ENCODE assay signal across 5 fruit fly cellular contexts in the genomic region with DNA sequence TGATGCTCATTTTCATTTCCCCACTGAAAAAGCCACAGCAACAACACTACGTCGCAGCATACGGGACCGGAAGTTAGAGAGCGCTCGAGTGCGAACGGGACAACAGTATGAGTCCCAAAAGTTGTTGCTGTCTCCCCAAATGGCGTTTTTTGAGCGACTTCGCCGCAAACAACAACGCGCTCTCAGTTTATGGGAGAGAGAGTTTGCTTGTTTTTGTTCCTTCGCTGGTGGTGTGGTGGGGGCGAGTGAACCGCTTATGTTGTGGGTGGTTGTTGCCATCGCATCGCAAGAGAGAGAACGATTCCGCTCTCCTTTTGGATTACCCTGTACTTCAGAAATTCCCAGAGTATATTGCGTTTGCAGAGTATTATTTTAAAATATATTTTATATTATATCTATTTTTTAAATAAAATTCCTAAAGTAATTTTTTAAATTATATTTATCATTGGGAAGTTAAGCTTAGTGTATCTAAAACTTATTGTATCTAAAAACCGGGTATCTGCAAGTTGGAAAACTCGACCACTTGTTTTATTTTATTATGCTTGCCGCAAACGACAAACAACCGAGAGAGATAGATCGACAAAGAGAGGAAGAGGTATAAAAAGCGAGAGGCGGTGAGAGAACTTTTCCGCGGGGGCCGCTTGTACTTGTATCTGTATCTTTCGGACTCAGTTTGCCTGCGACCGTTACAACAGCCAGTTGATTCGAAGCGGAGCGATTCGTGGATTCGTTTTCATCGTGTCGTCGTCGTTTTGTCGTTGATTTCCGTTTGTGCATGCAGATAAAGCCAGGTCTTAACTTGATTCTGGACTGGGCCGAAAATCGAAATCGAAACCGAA.
TF ChIP-seq lines count a peak whose summit lies in the region.

A gene (plus strand): TSS at position 669 of the 839 bp plus-strand sequence.

TF ChIP-seq in whole organism, adult, 20 proteins besides CTCF, POLR2A, EP300 and RAD21 (continued from another document):
- TF ChIP-seq toe (GFP tag; optimal IDR thresholded peaks at IDR 0.05; lab: Kevin White, UChicago) (peak; percentile 15), CG11617 (GFP tag; optimal IDR thresholded peaks at IDR 0.05; lab: Kevin White, UChicago) (peak; percentile 88), Crg-1 (GFP tag; optimal IDR thresholded peaks at IDR 0.05; lab: Kevin White, UChicago) (peak; percentile 19), cic (GFP tag; optimal IDR thresholded peaks at IDR 0.05; lab: Kevin White, UChicago) (peak; percentile 60), Hr96 (GFP tag; optimal IDR thresholded peaks at IDR 0.05; lab: Kevin White, UChicago) (no peak)
TF ChIP-seq in whole organism, adult: peak in this region for 16.

TF ChIP-seq in whole organism, embryonic, 481 proteins besides CTCF, POLR2A, EP300 and RAD21 (continued from another document and continues in another):
- peak; percentile 90 for TF ChIP-seq CG6654 (GFP tag; optimal IDR thresholded peaks at IDR 0.05; lab: Kevin White, UChicago)
- TF ChIP-seq CG15073 (GFP tag; optimal IDR thresholded peaks at IDR 0.05; lab: Kevin White, UChicago) = peak; percentile 76
- peak; percentile 89 for TF ChIP-seq CG17802 (tag; optimal IDR thresholded peaks at IDR 0.05; lab: Kevin White, UChicago)
- peak; percentile 7; the same call in 2 of the 3 replicates for TF ChIP-seq CG34224 (GFP tag; IDR thresholded peaks at IDR 0.05; lab: Robert Waterston, UW; ENCODE audit: partially characterized antibody)
- TF ChIP-seq pita (GFP tag; optimal IDR thresholded peaks at IDR 0.05; lab: Kevin White, UChicago) = no peak
- TF ChIP-seq row (GFP tag; IDR thresholded peaks at IDR 0.05; lab: Robert Waterston, UW) = peak; percentile 100
- no peak for TF ChIP-seq Doc3 (GFP tag; IDR thresholded peaks at IDR 0.05; lab: Robert Waterston, UW; ENCODE audit: partially characterized antibody)
- peak; percentile 86 for TF ChIP-seq CG10274 (GFP tag; optimal IDR thresholded peaks at IDR 0.05; lab: Kevin White, UChicago)
- no peak for TF ChIP-seq cad (GFP tag; optimal IDR thresholded peaks at IDR 0.05; lab: Kevin White, UChicago)
- peak; percentile 97 for TF ChIP-seq CG9437 (GFP tag; optimal IDR thresholded peaks at IDR 0.05; lab: Kevin White, UChicago)
- TF ChIP-seq Nf-YB (GFP tag; optimal IDR thresholded peaks at IDR 0.05; lab: Kevin White, UChicago) = peak; percentile 92
- peak; percentile 99 for TF ChIP-seq seq (GFP tag; IDR thresholded peaks at IDR 0.05; lab: Robert Waterston, UW)
- peak; percentile 100 for TF ChIP-seq CG12391 (tag; optimal IDR thresholded peaks at IDR 0.05; lab: Kevin White, UChicago)
- no peak for TF ChIP-seq CG12236 (GFP tag; optimal IDR thresholded peaks at IDR 0.05; lab: Kevin White, UChicago)
- peak; percentile 100 for TF ChIP-seq PHDP (tag; optimal IDR thresholded peaks at IDR 0.05; lab: Kevin White, UChicago)
- TF ChIP-seq CG7372 (GFP tag; IDR thresholded peaks at IDR 0.05; lab: Robert Waterston, UW) = peak; percentile 99
- TF ChIP-seq E2f2 (GFP tag; IDR thresholded peaks at IDR 0.05; lab: Robert Waterston, UW) = peak; percentile 91
- peak; percentile 95 for TF ChIP-seq CG10959 (GFP tag; IDR thresholded peaks at IDR 0.05; lab: Robert Waterston, UW)
- peak; percentile 16 for TF ChIP-seq fd102C (GFP tag; optimal IDR thresholded peaks at IDR 0.05; lab: Kevin White, UChicago)
- TF ChIP-seq CG17829 (tag; optimal IDR thresholded peaks at IDR 0.05; lab: Kevin White, UChicago) = peak; percentile 100
- TF ChIP-seq wdn (GFP tag; IDR thresholded peaks at IDR 0.05; lab: Robert Waterston, UW) = peak; percentile 96
- peak; percentile 5 for TF ChIP-seq repo (GFP tag; optimal IDR thresholded peaks at IDR 0.05; lab: Kevin White, UChicago)
- peak; percentile 89 for TF ChIP-seq CG5180 (GFP tag; optimal IDR thresholded peaks at IDR 0.05; lab: Kevin White, UChicago)
- peak in 1 of 2 experiments; percentile 98 for TF ChIP-seq Hr78 (GFP tag; optimal IDR thresholded peaks at IDR 0.05; lab: Kevin White, UChicago)
- TF ChIP-seq fu2 (GFP tag; optimal IDR thresholded peaks at IDR 0.05; lab: Kevin White, UChicago) = peak; percentile 50
- peak; percentile 80 for TF ChIP-seq wek (GFP tag; optimal IDR thresholded peaks at IDR 0.05; lab: Kevin White, UChicago)
- no peak for TF ChIP-seq Hr39 (optimal IDR thresholded peaks at IDR 0.05; lab: Kevin White, UChicago)
- peak; percentile 54 for TF ChIP-seq CG17186 (GFP tag; optimal IDR thresholded peaks at IDR 0.05; lab: Kevin White, UChicago)

TF ChIP-seq in whole organism, prepupa, 60 proteins besides CTCF, POLR2A, EP300 and RAD21 (continued from another document and continues in another):
- TF ChIP-seq CG11294 (GFP tag; IDR thresholded peaks at IDR 0.05; lab: Robert Waterston, UW) = peak; percentile 97
- TF ChIP-seq CG8119 (GFP tag; IDR thresholded peaks at IDR 0.05; lab: Robert Waterston, UW) = peak; percentile 100
- peak; percentile 92 for TF ChIP-seq topi (GFP tag; optimal IDR thresholded peaks at IDR 0.05; lab: Kevin White, UChicago)
- peak; percentile 97 for TF ChIP-seq Lpt (GFP tag; optimal IDR thresholded peaks at IDR 0.05; lab: Kevin White, UChicago)
- peak; percentile 98 for TF ChIP-seq eg (GFP tag; IDR thresholded peaks at IDR 0.05; lab: Robert Waterston, UW)
- peak; percentile 86 for TF ChIP-seq Eip75B (GFP tag; optimal IDR thresholded peaks at IDR 0.05; lab: Kevin White, UChicago)
- TF ChIP-seq OdsH (GFP tag; optimal IDR thresholded peaks at IDR 0.05; lab: Kevin White, UChicago) = peak; percentile 96
- TF ChIP-seq CG6808 (GFP tag; optimal IDR thresholded peaks at IDR 0.05; lab: Kevin White, UChicago) = peak; percentile 93
- TF ChIP-seq ss (GFP tag; optimal IDR thresholded peaks at IDR 0.05; lab: Kevin White, UChicago) = peak; percentile 97 to 98
- peak; percentile 89 for TF ChIP-seq Sox102F (GFP tag; optimal IDR thresholded peaks at IDR 0.05; lab: Kevin White, UChicago)
- TF ChIP-seq CG11762 (GFP tag; optimal IDR thresholded peaks at IDR 0.05; lab: Kevin White, UChicago; ENCODE audit: insufficient read depth) = peak; percentile 86
- TF ChIP-seq CG8632 (GFP tag; optimal IDR thresholded peaks at IDR 0.05; lab: Kevin White, UChicago) = peak; percentile 98
- peak; percentile 98 for TF ChIP-seq CG34406 (GFP tag; optimal IDR thresholded peaks at IDR 0.05; lab: Kevin White, UChicago)
- TF ChIP-seq esn (GFP tag; optimal IDR thresholded peaks at IDR 0.05; lab: Kevin White, UChicago) = peak; percentile 97
- peak; percentile 98 for TF ChIP-seq CG6163 (GFP tag; IDR thresholded peaks at IDR 0.05; lab: Robert Waterston, UW)
- peak; percentile 93 for TF ChIP-seq dac (GFP tag; optimal IDR thresholded peaks at IDR 0.05; lab: Kevin White, UChicago)
- peak; percentile 85 for TF ChIP-seq fd59A (GFP tag; optimal IDR thresholded peaks at IDR 0.05; lab: Kevin White, UChicago)
- peak; percentile 84 to 97 for TF ChIP-seq salr (GFP tag; optimal IDR thresholded peaks at IDR 0.05; lab: Kevin White, UChicago)
- peak; percentile 98 for TF ChIP-seq Gug (GFP tag; IDR thresholded peaks at IDR 0.05; lab: Robert Waterston, UW)
- TF ChIP-seq fd85E (GFP tag; optimal IDR thresholded peaks at IDR 0.05; lab: Kevin White, UChicago) = peak; percentile 84
- TF ChIP-seq CG6854 (GFP tag; optimal IDR thresholded peaks at IDR 0.05; lab: Kevin White, UChicago) = peak; percentile 92
- peak; percentile 98 for TF ChIP-seq CG6276 (GFP tag; optimal IDR thresholded peaks at IDR 0.05; lab: Kevin White, UChicago)
- TF ChIP-seq Smox (GFP tag; optimal IDR thresholded peaks at IDR 0.05; lab: Kevin White, UChicago) = peak; percentile 87
- TF ChIP-seq pdm3 (GFP tag; optimal IDR thresholded peaks at IDR 0.05; lab: Kevin White, UChicago) = peak; percentile 85
- peak; percentile 96 for TF ChIP-seq CG3919 (GFP tag; optimal IDR thresholded peaks at IDR 0.05; lab: Kevin White, UChicago)
- peak; percentile 89 for TF ChIP-seq Sox15 (GFP tag; optimal IDR thresholded peaks at IDR 0.05; lab: Kevin White, UChicago)
- TF ChIP-seq svp (GFP tag; lab: Kevin White, UChicago) = peak; percentile 94
- peak; percentile 98 for TF ChIP-seq achi (GFP tag; optimal IDR thresholded peaks at IDR 0.05; lab: Kevin White, UChicago)
- TF ChIP-seq Hr39 (GFP tag; optimal IDR thresholded peaks at IDR 0.05; lab: Kevin White, UChicago) = peak; percentile 80
- TF ChIP-seq Ets96B (tag; optimal IDR thresholded peaks at IDR 0.05; lab: Kevin White, UChicago) = peak; percentile 99

TF ChIP-seq in whole organism, pupa, 21 proteins besides CTCF, POLR2A, EP300 and RAD21 (continued from another document):
- TF ChIP-seq EcR (GFP tag; optimal IDR thresholded peaks at IDR 0.05; lab: Kevin White, UChicago) (peak; percentile 77), CG13204 (GFP tag; optimal IDR thresholded peaks at IDR 0.05; lab: Kevin White, UChicago) (peak; percentile 88), CG17806 (tag; optimal IDR thresholded peaks at IDR 0.05; lab: Kevin White, UChicago) (peak; percentile 99), CG8159 (tag; optimal IDR thresholded peaks at IDR 0.05; lab: Kevin White, UChicago) (peak; percentile 99)
TF ChIP-seq in whole organism, pupa: peak in this region for 21.

TF ChIP-seq in whole organism, wandering third instar larva, 38 proteins besides CTCF, POLR2A, EP300 and RAD21 (continued from another document):
- TF ChIP-seq dl (GFP tag; optimal IDR thresholded peaks at IDR 0.05; lab: Kevin White, UChicago; ENCODE audit: insufficient read depth in 1 of 2, partially characterized antibody in 2 of 2) (peak; percentile 80), psq (GFP tag; optimal IDR thresholded peaks at IDR 0.05; lab: Kevin White, UChicago) (peak; percentile 97), sage (GFP tag; optimal IDR thresholded peaks at IDR 0.05; lab: Kevin White, UChicago) (peak; percentile 87), dmrt93B (GFP tag; optimal IDR thresholded peaks at IDR 0.05; lab: Kevin White, UChicago) (peak; percentile 94), usp (GFP tag; optimal IDR thresholded peaks at IDR 0.05; lab: Kevin White, UChicago) (no peak), Jra (GFP tag; optimal IDR thresholded peaks at IDR 0.05; lab: Kevin White, UChicago) (peak; percentile 12), br (GFP tag; optimal IDR thresholded peaks at IDR 0.05; lab: Kevin White, UChicago) (peak; percentile 77), GATAd (GFP tag; optimal IDR thresholded peaks at IDR 0.05; lab: Kevin White, UChicago) (no peak), woc (GFP tag; optimal IDR thresholded peaks at IDR 0.05; lab: Kevin White, UChicago) (peak; percentile 65), Dif (GFP tag; optimal IDR thresholded peaks at IDR 0.05; lab: Kevin White, UChicago; ENCODE audit: partially characterized antibody) (peak; percentile 84), sv (GFP tag; optimal IDR thresholded peaks at IDR 0.05; lab: Kevin White, UChicago) (peak; percentile 77), CrebA (GFP tag; optimal IDR thresholded peaks at IDR 0.05; lab: Kevin White, UChicago; ENCODE audit: borderline replicate concordance) (peak; percentile 4), Myc (optimal IDR thresholded peaks at IDR 0.05; lab: Kevin White, UChicago) (no peak), Dfd (GFP tag; optimal IDR thresholded peaks at IDR 0.05; lab: Kevin White, UChicago) (no peak), Hnf4 (GFP tag; optimal IDR thresholded peaks at IDR 0.05; lab: Kevin White, UChicago) (peak; percentile 74), fru (GFP tag; optimal IDR thresholded peaks at IDR 0.05; lab: Kevin White, UChicago) (peak; percentile 92), Hr83 (GFP tag; optimal IDR thresholded peaks at IDR 0.05; lab: Kevin White, UChicago; ENCODE audit: poor library complexity, severe bottlenecking) (peak; percentile 82), N (GFP tag; optimal IDR thresholded peaks at IDR 0.05; lab: Kevin White, UChicago) (no peak), rgr (GFP tag; optimal IDR thresholded peaks at IDR 0.05; lab: Kevin White, UChicago) (peak; percentile 93), OdsH (GFP tag; optimal IDR thresholded peaks at IDR 0.05; lab: Kevin White, UChicago) (peak; percentile 95), HLH106 (tag; optimal IDR thresholded peaks at IDR 0.05; lab: Kevin White, UChicago) (peak; percentile 98)
TF ChIP-seq in whole organism, wandering third instar larva: peak in this region for 28.
